Worm (Caenorhabditis elegans) whole organism, L4 larva: ENCODE results near the gene srh-40.
A peak's percentile ranks its signal among the peaks of the same experiment; 100 is the strongest.

ENCODE experiments used
- aha-1 ChIP-seq: fragments of 150-350 bp; peaks from one replicate; lab custom pipeline; 2014; ENCODE audit warnings: missing biosample characterization, missing genetic modification characterization
- ceh-82 ChIP-seq: sonication (generic microtip); optimal IDR thresholded peaks from 2 replicates; lab custom pipeline; 2017; ENCODE audit warnings: missing biosample characterization, missing genetic modification characterization
- egl-27 ChIP-seq: sonication (generic microtip); optimal IDR thresholded peaks from 3 replicates; lab custom pipeline; 2017; ENCODE audit warnings: missing biosample characterization, missing genetic modification reagents, missing genetic modification characterization
- fkh-10 ChIP-seq: fragments of 150-350 bp; optimal IDR thresholded peaks from 2 replicates; lab custom pipeline; 2014; ENCODE audit warnings: missing biosample characterization, missing genetic modification reagents, missing genetic modification characterization
- lin-13 ChIP-seq: fragments of 150-350 bp; optimal IDR thresholded peaks from 2 replicates; lab custom pipeline; 2014; ENCODE audit warnings: missing biosample characterization, missing genetic modification reagents, missing genetic modification characterization
- nhr-237 ChIP-seq: sonication (generic microtip); optimal IDR thresholded peaks from 2 replicates; lab custom pipeline; 2017; ENCODE audit warnings: missing biosample characterization, missing genetic modification characterization
- nhr-6 ChIP-seq: fragments of 150-350 bp; optimal IDR thresholded peaks from 2 replicates; lab custom pipeline; 2014; ENCODE audit warnings: missing biosample characterization, missing genetic modification characterization
- nhr-76 ChIP-seq: fragments of 150-350 bp; optimal IDR thresholded peaks from 2 replicates; lab custom pipeline; 2014; ENCODE audit warnings: missing biosample characterization, missing genetic modification characterization
- saeg-2 ChIP-seq: fragments of 200-800 bp; sonication (Bioruptor generic); IDR thresholded peaks from 2 replicates; pipeline ENCODE4 v1.3.6; 2022; ENCODE audit warnings: missing genetic modification reagents, missing genetic modification characterization, missing compliant biosample characterization
- snpc-4 ChIP-seq: fragments of 150-350 bp; optimal IDR thresholded peaks from 2 replicates; lab custom pipeline; 2014; ENCODE audit warnings: missing biosample characterization, missing genetic modification characterization
- unc-130 ChIP-seq: sonication (generic microtip); optimal IDR thresholded peaks from 2 replicates; lab custom pipeline; 2016; ENCODE audit warnings: missing genetic modification reagents, missing genetic modification characterization, missing compliant biosample characterization
- unc-39 ChIP-seq: sonication (generic microtip); optimal IDR thresholded peaks from 2 replicates; lab custom pipeline; 2017; ENCODE audit warnings: missing biosample characterization, missing genetic modification characterization
- unc-62 ChIP-seq, 3 experiments: fragments of 150-350 bp in 1 of 3; sonication (generic microtip); optimal IDR thresholded peaks in 2 of 3; peaks in 1 of 3; 1 replicate in 1 of 3; 2 replicates in 2 of 3; lab custom pipeline; 2014 to 2017; ENCODE audit warnings: missing biosample characterization in 3 of 3, missing genetic modification characterization in 3 of 3, missing genetic modification reagents in 3 of 3, missing genotype in 1 of 3
- ztf-11 ChIP-seq: fragments of 150-350 bp; optimal IDR thresholded peaks from 2 replicates; lab custom pipeline; 2014; ENCODE audit warnings: missing biosample characterization, missing genetic modification characterization

ce11 chrIII:6645305-6645704 lies 34.7 kb downstream of the srh-40 start:
- TF ChIP-seq saeg-2 (GFP tag; lab: Robert Waterston, UW), result no peak
- TF ChIP-seq ztf-11, result no peak
- TF ChIP-seq lin-13 (GFP tag; lab: Kevin White, UChicago), result no peak
- no peak for TF ChIP-seq ceh-82 (tag; lab: Kevin White, UChicago)
- no peak for TF ChIP-seq nhr-237 (tag; lab: Kevin White, UChicago)
- no peak for TF ChIP-seq nhr-76 (tag; lab: Kevin White, UChicago)
- no peak for TF ChIP-seq unc-39 (tag; lab: Kevin White, UChicago)
- TF ChIP-seq fkh-10 (GFP tag; lab: Kevin White, UChicago), result peak; percentile 8
- no peak for TF ChIP-seq egl-27 (tag; lab: Kevin White, UChicago)
- TF ChIP-seq snpc-4 (tag; lab: Kevin White, UChicago), result no peak
- TF ChIP-seq aha-1, result no peak
- no peak for TF ChIP-seq unc-62 (GFP tag; optimal IDR thresholded peaks at IDR 0.05 in 1 of 2; lab: Kevin White, UChicago)
- no peak for TF ChIP-seq unc-62 (tag; optimal IDR thresholded peaks at IDR 0.05; lab: Kevin White, UChicago)
- no peak for TF ChIP-seq nhr-6 (tag; lab: Kevin White, UChicago)
- no peak for TF ChIP-seq unc-130 (GFP tag; lab: Kevin White, UChicago)
